Fruit fly (Drosophila melanogaster) whole organism, wandering third instar larva: Measurements from ENCODE around the gene CG6788.

ENCODE experiments used
- CG9705 ChIP-seq: fragments of 200-800 bp; sonication (Bioruptor generic); optimal IDR thresholded peaks from 2 replicates; lab custom pipeline; 2018; ENCODE audit warnings: missing biosample characterization, mild to moderate bottlenecking, missing genetic modification characterization
- Dfd ChIP-seq: fragments of >200 bp; optimal IDR thresholded peaks from 2 replicates; lab custom pipeline; 2017; ENCODE audit warnings: missing biosample characterization, missing genetic modification characterization
- Hr78 ChIP-seq: fragments of >200 bp; optimal IDR thresholded peaks from 2 replicates; lab custom pipeline; 2017; ENCODE audit warnings: missing biosample characterization, missing genetic modification characterization
- Sp1 ChIP-seq: fragments of 200-800 bp; sonication (Bioruptor generic); optimal IDR thresholded peaks from 3 replicates; lab custom pipeline; 2019; ENCODE audit warnings: missing biosample characterization, mild to moderate bottlenecking, missing genetic modification characterization, moderate library complexity
- Vsx2 ChIP-seq: fragments of 200-300, 225-300 bp; sonication (Bioruptor generic); optimal IDR thresholded peaks from 2 replicates; lab custom pipeline; 2018; ENCODE audit warnings: missing biosample characterization, missing genetic modification characterization; ENCODE audit not compliant: partially characterized antibody
- brk ChIP-seq: fragments of 200-800 bp; sonication (Bioruptor generic); optimal IDR thresholded peaks from 2 replicates; lab custom pipeline; 2016; ENCODE audit warnings: missing biosample characterization, mild to moderate bottlenecking, missing genetic modification characterization
- dl ChIP-seq, 2 experiments: fragments of 175-275, 200-275 bp in 1 of 2; fragments of 200-275 bp in 1 of 2; sonication (Bioruptor generic); optimal IDR thresholded peaks; lab custom pipeline; 2018; ENCODE audit warnings: mild to moderate bottlenecking in 2 of 2, missing biosample characterization in 2 of 2, missing genetic modification characterization in 2 of 2, moderate library complexity in 2 of 2; ENCODE audit not compliant: partially characterized antibody in 2 of 2, insufficient read depth in 1 of 2
- h ChIP-seq: fragments of 200-800 bp; sonication (Bioruptor generic); optimal IDR thresholded peaks from 3 replicates; lab custom pipeline; 2016; ENCODE audit warnings: missing biosample characterization, mild to moderate bottlenecking, missing genetic modification characterization
- psq ChIP-seq: fragments of 200-800 bp; sonication (Bioruptor generic); optimal IDR thresholded peaks from 3 replicates; lab custom pipeline; 2017; ENCODE audit warnings: missing biosample characterization, mild to moderate bottlenecking, missing genetic modification characterization, moderate library complexity

The CG6788 gene

dm6 chrX:17924034-17924433 lies 36.1 kb downstream of the CG6788 start:
- TF ChIP-seq Dfd (GFP tag; lab: Kevin White, UChicago): no peak
- TF ChIP-seq h (GFP tag; lab: Kevin White, UChicago): no peak
- TF ChIP-seq brk: no peak
- TF ChIP-seq dl (GFP tag; optimal IDR thresholded peaks at IDR 0.05; lab: Kevin White, UChicago; ENCODE audit: insufficient read depth in 1 of 2, partially characterized antibody in 2 of 2): no peak
- TF ChIP-seq Sp1 (GFP tag; lab: Kevin White, UChicago): no peak
- TF ChIP-seq psq (GFP tag; lab: Kevin White, UChicago): no peak
- TF ChIP-seq Vsx2 (GFP tag; lab: Kevin White, UChicago): no peak
- no peak for TF ChIP-seq Hr78
- TF ChIP-seq CG9705 (GFP tag; lab: Kevin White, UChicago): no peak
